Worm (Caenorhabditis elegans) whole organism, L3 larva: ENCODE data around the gene twk-6.
A peak's percentile ranks its signal among the peaks of the same experiment; 100 is the strongest.

Experiments
- R02D3.7 ChIP-seq: fragments of 150-350 bp; optimal IDR thresholded peaks from 2 replicates; lab custom pipeline; 2014; ENCODE audit warnings: missing biosample characterization, missing genetic modification characterization
- ZK546.5 ChIP-seq: sonication (generic microtip); optimal IDR thresholded peaks from 2 replicates; lab custom pipeline; 2017; ENCODE audit warnings: missing biosample characterization, missing genetic modification characterization
- aly-2 ChIP-seq: fragments of 150-350 bp; optimal IDR thresholded peaks from 2 replicates; lab custom pipeline; 2014; ENCODE audit warnings: missing biosample characterization, missing genetic modification characterization
- ama-1 ChIP-seq: fragments of 150-350 bp; optimal IDR thresholded peaks from 2 replicates; lab custom pipeline; 2018
- ceh-28 ChIP-seq: fragments of 150-350 bp; optimal IDR thresholded peaks from 2 replicates; lab custom pipeline; 2014; ENCODE audit warnings: missing biosample characterization, missing genetic modification reagents, missing genetic modification characterization
- ceh-82 ChIP-seq: fragments of 150-350 bp; optimal IDR thresholded peaks from 2 replicates; lab custom pipeline; 2014; ENCODE audit warnings: missing biosample characterization, missing genetic modification characterization
- ceh-9 ChIP-seq: sonication (generic microtip); optimal IDR thresholded peaks from 2 replicates; lab custom pipeline; 2018; ENCODE audit warnings: missing biosample characterization, missing genetic modification characterization
- daf-12 ChIP-seq: fragments of 150-350 bp; optimal IDR thresholded peaks from 2 replicates; lab custom pipeline; 2014; ENCODE audit warnings: missing biosample characterization, missing genetic modification reagents, missing genetic modification characterization
- egl-27 ChIP-seq: sonication (generic microtip); optimal IDR thresholded peaks from 4 replicates; lab custom pipeline; 2017; ENCODE audit warnings: missing biosample characterization, missing genetic modification reagents, missing genetic modification characterization
- egl-5 ChIP-seq: fragments of 150-350 bp; optimal IDR thresholded peaks from 2 replicates; lab custom pipeline; 2017; ENCODE audit warnings: missing biosample characterization, missing genetic modification reagents, missing genetic modification characterization, inconsistent platforms
- elt-1 ChIP-seq: fragments of 150-350 bp; optimal IDR thresholded peaks from 2 replicates; lab custom pipeline; 2014; ENCODE audit warnings: missing biosample characterization, missing genetic modification characterization
- elt-2 ChIP-seq: sonication (generic microtip); optimal IDR thresholded peaks from 2 replicates; lab custom pipeline; 2016; ENCODE audit warnings: missing genetic modification reagents, mild to moderate bottlenecking, missing genetic modification characterization, missing compliant biosample characterization
- eor-1 ChIP-seq, 2 experiments: fragments of 150-350 bp; optimal IDR thresholded peaks; 2 replicates each; lab custom pipeline; 2014 to 2018; ENCODE audit warnings: missing biosample characterization in 2 of 2, missing genetic modification characterization in 2 of 2
- fkh-10 ChIP-seq: sonication (generic microtip); optimal IDR thresholded peaks from 2 replicates; lab custom pipeline; 2017; ENCODE audit warnings: missing biosample characterization, missing genetic modification reagents, missing genetic modification characterization
- fkh-2 ChIP-seq: fragments of 150-350 bp; optimal IDR thresholded peaks from 2 replicates; lab custom pipeline; 2014; ENCODE audit warnings: missing biosample characterization, missing genetic modification reagents, missing genetic modification characterization
- fos-1 ChIP-seq: fragments of 150-350 bp; optimal IDR thresholded peaks from 2 replicates; lab custom pipeline; 2014; ENCODE audit warnings: missing biosample characterization, missing genetic modification characterization
- hmg-11 ChIP-seq: sonication (generic microtip); optimal IDR thresholded peaks from 2 replicates; lab custom pipeline; 2016; ENCODE audit warnings: missing genetic modification characterization, missing compliant biosample characterization
- jun-1 ChIP-seq: fragments of 150-350 bp; optimal IDR thresholded peaks from 2 replicates; lab custom pipeline; 2014; ENCODE audit warnings: missing biosample characterization, missing genetic modification reagents, missing genetic modification characterization
- lin-15B ChIP-seq: fragments of 150-350 bp; optimal IDR thresholded peaks from 2 replicates; lab custom pipeline; 2014; ENCODE audit warnings: missing biosample characterization, missing genetic modification characterization
- lin-39 ChIP-seq: fragments of 150-350 bp; optimal IDR thresholded peaks from 2 replicates; lab custom pipeline; 2018; ENCODE audit warnings: missing biosample characterization, missing genetic modification reagents, missing genetic modification characterization
- lsy-12 ChIP-seq: sonication (generic microtip); optimal IDR thresholded peaks from 2 replicates; lab custom pipeline; 2016; ENCODE audit warnings: mild to moderate bottlenecking, missing genetic modification characterization, missing compliant biosample characterization
- mdl-1 ChIP-seq: fragments of 150-350 bp; optimal IDR thresholded peaks from 2 replicates; lab custom pipeline; 2014; ENCODE audit warnings: missing biosample characterization, missing genetic modification characterization
- mml-1 ChIP-seq: fragments of 150-350 bp; sonication (generic microtip); optimal IDR thresholded peaks from 3 replicates; lab custom pipeline; 2014; ENCODE audit warnings: missing biosample characterization, missing genetic modification characterization
- nfya-1 ChIP-seq: sonication (generic microtip); optimal IDR thresholded peaks from 2 replicates; lab custom pipeline; 2017; ENCODE audit warnings: missing genetic modification characterization, mild to moderate bottlenecking, missing compliant biosample characterization, antibody characterized with exemption, moderate library complexity; ENCODE audit not compliant: insufficient read depth
- nhr-11 ChIP-seq: fragments of 150-350 bp; optimal IDR thresholded peaks from 2 replicates; lab custom pipeline; 2014; ENCODE audit warnings: missing biosample characterization, missing genetic modification characterization
- nhr-12 ChIP-seq: fragments of 150-350 bp; optimal IDR thresholded peaks from 2 replicates; lab custom pipeline; 2014; ENCODE audit warnings: missing biosample characterization, missing genetic modification characterization
- nhr-23 ChIP-seq: fragments of 150-350 bp; optimal IDR thresholded peaks from 2 replicates; lab custom pipeline; 2014; ENCODE audit warnings: missing biosample characterization, missing genetic modification reagents, missing genetic modification characterization
- nhr-237 ChIP-seq: fragments of 150-350 bp; optimal IDR thresholded peaks from 2 replicates; lab custom pipeline; 2014; ENCODE audit warnings: missing biosample characterization, missing genetic modification characterization
- nhr-25 ChIP-seq: sonication (generic microtip); optimal IDR thresholded peaks from 2 replicates; lab custom pipeline; 2017; ENCODE audit warnings: missing biosample characterization, missing genetic modification characterization
- nhr-43 ChIP-seq: sonication (generic microtip); optimal IDR thresholded peaks from 2 replicates; lab custom pipeline; 2016; ENCODE audit warnings: mild to moderate bottlenecking, missing genetic modification characterization, missing compliant biosample characterization; ENCODE audit not compliant: poor library complexity, severe bottlenecking
- nhr-67 ChIP-seq: fragments of 150-350 bp; optimal IDR thresholded peaks from 2 replicates; lab custom pipeline; 2014; ENCODE audit warnings: missing biosample characterization, missing genetic modification characterization
- nhr-77 ChIP-seq: fragments of 150-350 bp; optimal IDR thresholded peaks from 2 replicates; lab custom pipeline; 2014; ENCODE audit warnings: missing biosample characterization, missing genetic modification characterization
- pha-4 ChIP-seq: fragments of 150-350 bp; optimal IDR thresholded peaks from 2 replicates; lab custom pipeline; 2014; ENCODE audit warnings: missing biosample characterization, missing genetic modification reagents, missing genetic modification characterization
- pqm-1 ChIP-seq: fragments of 150-350 bp; optimal IDR thresholded peaks from 2 replicates; lab custom pipeline; 2017; ENCODE audit warnings: missing biosample characterization, missing genetic modification characterization, inconsistent platforms
- sea-2 ChIP-seq: fragments of 150-350 bp; sonication (generic microtip); optimal IDR thresholded peaks from 4 replicates; lab custom pipeline; 2014; ENCODE audit warnings: missing biosample characterization, missing genetic modification reagents, missing genetic modification characterization
- skn-1 ChIP-seq: fragments of 150-350 bp; optimal IDR thresholded peaks from 2 replicates; lab custom pipeline; 2014; ENCODE audit warnings: missing biosample characterization, missing genetic modification characterization
- snpc-4 ChIP-seq: fragments of 150-350 bp; optimal IDR thresholded peaks from 2 replicates; lab custom pipeline; 2014; ENCODE audit warnings: missing biosample characterization, missing genetic modification characterization
- tbx-2 ChIP-seq: sonication (generic microtip); optimal IDR thresholded peaks from 2 replicates; lab custom pipeline; 2016; ENCODE audit warnings: mild to moderate bottlenecking, missing genetic modification characterization, missing compliant biosample characterization
- unc-39 ChIP-seq: sonication (generic microtip); optimal IDR thresholded peaks from 4 replicates; lab custom pipeline; 2017; ENCODE audit warnings: missing biosample characterization, missing genetic modification characterization
- unc-62 ChIP-seq: fragments of 150-350 bp; sonication (generic microtip); optimal IDR thresholded peaks from 4 replicates; lab custom pipeline; 2014; ENCODE audit warnings: missing biosample characterization, missing genetic modification reagents, missing genetic modification characterization
- zag-1 ChIP-seq: fragments of 150-350 bp; optimal IDR thresholded peaks from 2 replicates; lab custom pipeline; 2014; ENCODE audit warnings: missing biosample characterization, missing genetic modification characterization
- ztf-11 ChIP-seq: fragments of 150-350 bp; optimal IDR thresholded peaks from 2 replicates; lab custom pipeline; 2014; ENCODE audit warnings: missing biosample characterization, missing genetic modification characterization
- ztf-4 ChIP-seq: fragments of 150-350 bp; optimal IDR thresholded peaks from 2 replicates; lab custom pipeline; 2014; ENCODE audit warnings: missing biosample characterization, missing genetic modification characterization

twk-6 gene

DNA sequence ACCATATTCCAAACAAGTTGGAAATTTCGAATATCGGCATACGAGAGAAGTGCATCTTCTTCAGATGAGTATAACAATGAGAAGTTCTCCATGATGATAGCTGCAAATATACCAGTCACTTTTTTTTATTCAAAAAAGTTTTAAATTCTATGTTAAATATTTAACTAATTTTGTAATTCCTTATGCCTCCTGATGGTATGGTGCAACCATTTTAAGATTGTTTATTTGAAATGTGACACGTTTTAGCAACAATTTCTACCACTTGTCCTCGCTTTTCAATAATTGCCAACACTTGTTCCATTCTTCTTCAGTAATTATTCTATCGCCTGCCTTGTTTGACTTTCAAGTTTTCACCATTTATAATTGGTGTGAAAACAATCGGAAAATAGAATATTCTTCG, 3.2 kb downstream of the twk-6 start, which contains the start of gene F17C8.6:
F17C8.6 (minus strand) TSS at position 101 of the 400 bp plus-strand sequence.
- no peak for TF ChIP-seq sea-2 (GFP tag; lab: Kevin White, UChicago)
- TF ChIP-seq ama-1 = no peak
- no peak for TF ChIP-seq egl-5 (tag; lab: Kevin White, UChicago)
- no peak for TF ChIP-seq mdl-1 (tag; lab: Kevin White, UChicago)
- no peak for TF ChIP-seq elt-2 (tag; lab: Kevin White, UChicago)
- no peak for TF ChIP-seq snpc-4 (tag; lab: Kevin White, UChicago)
- no peak for TF ChIP-seq hmg-11
- no peak for TF ChIP-seq eor-1 (tag; optimal IDR thresholded peaks at IDR 0.05; lab: Kevin White, UChicago)
- no peak for TF ChIP-seq mml-1
- TF ChIP-seq nhr-12 (tag; lab: Kevin White, UChicago) = no peak
- TF ChIP-seq nfya-1 (tag; lab: Kevin White, UChicago) = no peak
- TF ChIP-seq nhr-11 (tag; lab: Kevin White, UChicago) = no peak
- no peak for TF ChIP-seq nhr-237
- TF ChIP-seq nhr-25 = no peak
- TF ChIP-seq R02D3.7 (tag; lab: Kevin White, UChicago) = no peak
- TF ChIP-seq lsy-12 (tag; lab: Kevin White, UChicago) = no peak
- no peak for TF ChIP-seq unc-62 (GFP tag; lab: Kevin White, UChicago)
- TF ChIP-seq, all 47 proteins: peak for 0

DNA sequence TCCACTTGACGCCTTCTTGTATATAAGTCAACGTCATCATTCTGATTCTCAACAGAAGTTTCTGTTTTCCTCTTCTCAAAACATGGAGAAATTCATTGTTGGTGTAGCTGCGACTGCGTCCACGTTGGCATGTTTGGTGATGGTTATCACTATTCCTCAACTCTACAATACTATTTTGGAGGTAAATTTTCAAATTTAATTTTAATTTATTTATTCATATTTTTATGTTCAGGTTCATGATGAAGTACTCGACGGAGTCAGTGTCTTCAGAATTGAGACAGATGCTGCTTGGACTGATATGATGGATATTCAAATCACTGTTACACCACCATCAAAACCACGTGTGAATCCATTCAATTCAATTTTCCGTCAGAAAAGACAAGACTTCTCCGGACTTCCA, 5.4 kb downstream of the twk-6 start, which contains the start of gene col-89:
col-89 (plus strand) TSS at position 19 of the 400 bp plus-strand sequence.
- no peak for TF ChIP-seq egl-5 (tag; lab: Kevin White, UChicago)
- TF ChIP-seq lin-39 (tag; lab: Kevin White, UChicago) = no peak

DNA sequence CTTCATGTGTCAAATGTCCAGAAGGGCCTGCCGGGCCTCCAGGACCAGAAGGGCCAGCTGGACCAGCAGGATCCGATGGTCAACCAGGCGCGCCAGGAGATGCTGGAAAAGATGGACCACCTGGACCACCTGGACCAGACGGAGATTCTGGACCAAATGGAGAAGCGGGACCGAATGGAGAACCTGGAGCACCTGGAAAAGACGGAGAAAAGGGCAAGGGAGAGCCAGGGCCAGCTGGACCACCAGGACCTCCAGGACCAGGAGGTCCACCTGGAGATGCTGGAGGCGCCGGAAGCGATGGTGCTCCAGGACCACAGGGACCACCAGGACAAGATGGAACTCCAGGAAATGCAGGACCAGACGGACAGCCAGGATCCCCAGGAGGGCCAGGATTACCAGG, 5.9 kb downstream of the twk-6 start:
- TF ChIP-seq lin-15B (tag; lab: Kevin White, UChicago) = no peak
- no peak for TF ChIP-seq hmg-11
- no peak for TF ChIP-seq jun-1 (tag; lab: Kevin White, UChicago)
- no peak for TF ChIP-seq nhr-67 (tag; lab: Kevin White, UChicago)
- TF ChIP-seq skn-1 (tag; lab: Kevin White, UChicago) = no peak
- no peak for TF ChIP-seq aly-2 (tag; lab: Kevin White, UChicago)

DNA sequence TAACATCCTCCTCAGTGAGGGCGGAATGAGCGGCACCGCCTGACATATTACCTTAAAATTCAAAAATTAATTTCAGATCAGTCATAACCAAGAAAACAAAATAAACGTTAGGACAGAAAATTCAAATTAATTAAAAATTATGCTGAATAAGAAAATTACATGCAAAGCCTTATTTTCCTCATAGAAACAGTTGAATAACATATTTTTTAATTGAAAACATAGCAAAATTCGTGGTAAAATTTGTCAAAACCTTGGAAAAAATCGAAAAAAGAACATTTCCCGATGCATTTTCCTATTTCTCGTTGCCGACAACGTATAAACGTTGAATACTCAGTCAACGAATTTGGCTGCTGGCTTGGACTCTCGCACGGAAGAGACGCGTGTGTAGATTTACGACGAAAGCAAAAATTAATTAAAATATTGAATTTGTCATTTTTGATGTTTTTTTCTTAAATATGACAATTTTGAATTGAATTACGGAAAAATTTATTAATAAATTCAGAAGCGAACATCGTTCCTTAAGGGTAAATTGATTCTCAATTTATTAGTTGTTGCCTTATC, 11.4 kb downstream of the twk-6 start, which contains the start of the genes rps-0 and rbg-3:
rps-0 (minus strand) TSS at position 51 of the 561 bp plus-strand sequence.
rbg-3 (plus strand) TSS at position 424 of the 561 bp plus-strand sequence.
- TF ChIP-seq nhr-237 (no peak), pha-4 (tag; lab: Kevin White, UChicago) (peak; percentile 97), ztf-11 (no peak), sea-2 (GFP tag; lab: Kevin White, UChicago) (no peak), nfya-1 (tag; lab: Kevin White, UChicago) (peak; percentile 96), nhr-11 (tag; lab: Kevin White, UChicago) (peak; percentile 64), daf-12 (tag; lab: Kevin White, UChicago) (no peak), skn-1 (tag; lab: Kevin White, UChicago) (peak; percentile 62), fkh-10 (GFP tag; lab: Kevin White, UChicago) (peak; percentile 38), nhr-67 (tag; lab: Kevin White, UChicago) (no peak), hmg-11 (peak; percentile 75), elt-2 (tag; lab: Kevin White, UChicago) (peak; percentile 63), nhr-25 (peak; percentile 92), jun-1 (tag; lab: Kevin White, UChicago) (peak; percentile 86), nhr-12 (tag; lab: Kevin White, UChicago) (no peak), tbx-2 (tag; lab: Kevin White, UChicago) (peak; percentile 66), unc-39 (tag; lab: Kevin White, UChicago) (no peak), fkh-2 (tag; lab: Kevin White, UChicago) (no peak), nhr-23 (tag; lab: Kevin White, UChicago) (peak; percentile 96), egl-5 (tag; lab: Kevin White, UChicago) (peak; percentile 85), snpc-4 (tag; lab: Kevin White, UChicago) (peak; percentile 84), fos-1 (no peak), mdl-1 (tag; lab: Kevin White, UChicago) (no peak), ama-1 (peak; percentile 41), lin-15B (tag; lab: Kevin White, UChicago) (peak; percentile 97), egl-27 (tag; lab: Kevin White, UChicago) (peak; percentile 51), R02D3.7 (tag; lab: Kevin White, UChicago) (peak; percentile 99), ztf-4 (tag; lab: Kevin White, UChicago) (no peak), mml-1 (no peak), nhr-77 (tag; lab: Kevin White, UChicago) (peak; percentile 46), lin-39 (tag; lab: Kevin White, UChicago) (peak; percentile 93), ceh-28 (tag; lab: Kevin White, UChicago) (peak; percentile 81), elt-1 (tag; lab: Kevin White, UChicago) (peak; percentile 27), zag-1 (tag; lab: Kevin White, UChicago) (peak; percentile 13), unc-62 (GFP tag; lab: Kevin White, UChicago) (peak; percentile 53), ZK546.5 (tag; lab: Kevin White, UChicago) (peak; percentile 29), ceh-82 (tag; lab: Kevin White, UChicago) (no peak), nhr-43 (peak; percentile 82), ceh-9 (tag; lab: Kevin White, UChicago) (no peak), pqm-1 (peak; percentile 69), lsy-12 (tag; lab: Kevin White, UChicago) (peak; percentile 86)
